Worm (Caenorhabditis elegans) whole organism, midembryonic: ENCODE data around the gene daf-37.

Experiments used
- cog-1 ChIP-seq: sonication (generic microtip); optimal IDR thresholded peaks from 2 replicates; lab custom pipeline; 2016; ENCODE audit warnings: missing genetic modification characterization, missing compliant biosample characterization
- med-1 ChIP-seq: sonication (generic microtip); optimal IDR thresholded peaks from 2 replicates; lab custom pipeline; 2017; ENCODE audit warnings: missing genetic modification characterization, mild to moderate bottlenecking, missing compliant biosample characterization, antibody characterized with exemption, missing genetic modification reagents; ENCODE audit not compliant: insufficient read depth

ce11 chrII:6171228-6171627 lies 36.8 kb downstream of the daf-37 start, which contains the start of gene F40H3.3:
- TF ChIP-seq med-1 (GFP tag; lab: Kevin White, UChicago) (no peak), cog-1 (tag; lab: Kevin White, UChicago) (no peak)
